Worm (Caenorhabditis elegans): Measurements from ENCODE around the gene F48B9.3.

DNA sequence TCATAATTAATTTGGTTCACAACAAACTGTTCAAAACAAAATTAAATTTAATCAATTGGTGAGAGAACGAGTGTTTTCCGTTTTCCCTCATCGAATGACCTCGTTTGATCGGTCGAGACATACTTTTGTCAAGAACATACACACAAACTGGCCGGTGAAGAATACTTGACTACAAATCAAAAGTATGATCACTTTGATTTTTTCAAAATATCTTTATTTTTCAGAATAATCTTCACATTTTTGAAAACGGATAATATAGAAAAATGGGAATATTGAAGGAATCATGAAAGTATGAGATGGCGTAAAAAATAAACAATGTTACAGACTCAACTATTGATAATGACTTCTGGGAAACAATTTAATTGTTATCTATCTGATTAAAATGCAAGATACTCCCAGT, 46.7 kb upstream of the F48B9.3 start, which contains the start of gene swip-10:
- TF ChIP-seq flt-1 (GFP tag; IDR thresholded peaks at IDR 0.05) (no peak), ama-1 (optimal IDR thresholded peaks at IDR 0.05) (no peak), tra-4 (tag; optimal IDR thresholded peaks at IDR 0.05) (no peak), tbx-11 (GFP tag; IDR thresholded peaks at IDR 0.05) (no peak), ceh-13 (GFP tag; optimal IDR thresholded peaks at IDR 0.05) (no peak), sea-1 (GFP tag; conservative IDR thresholded peaks at IDR 0.05) (no peak), ceh-36 (tag; optimal IDR thresholded peaks at IDR 0.05) (no peak), ets-7 (tag; optimal IDR thresholded peaks at IDR 0.05) (no peak), pes-1 (GFP tag; IDR thresholded peaks at IDR 0.05) (no peak)

Data from whole organism, early embryonic.